Fruit fly (Drosophila melanogaster) whole organism, embryonic: ENCODE measurements around the gene CG43610.
A peak's percentile ranks its signal among the peaks of the same experiment; 100 is the strongest.

Experiments
- CG10267 ChIP-seq: fragments of 200-800 bp; sonication (Bioruptor generic); optimal IDR thresholded peaks from 2 replicates; lab custom pipeline; 2018; ENCODE audit warnings: missing biosample characterization, mild to moderate bottlenecking, missing genetic modification characterization, moderate library complexity
- CG12744 ChIP-seq: fragments of 200-800 bp; sonication (Bioruptor generic); optimal IDR thresholded peaks from 2 replicates; lab custom pipeline; 2016; ENCODE audit warnings: missing biosample characterization, missing genetic modification characterization
- CG14965 ChIP-seq: fragments of 200-800 bp; sonication (Bioruptor generic); optimal IDR thresholded peaks from 2 replicates; lab custom pipeline; 2016; ENCODE audit warnings: missing biosample characterization, missing genetic modification characterization, borderline replicate concordance
- CG16813 ChIP-seq: fragments of 200-800 bp; sonication (Bioruptor generic); IDR thresholded peaks from 3 replicates; pipeline ENCODE4 v1.3.6; 2022; ENCODE audit warnings: missing biosample characterization, missing genetic modification characterization; ENCODE audit not compliant: partially characterized antibody
- CG6689 ChIP-seq: fragments of 200-800 bp; sonication (Bioruptor generic); IDR thresholded peaks from 2 replicates; pipeline ENCODE4 v1.3.6; 2022; ENCODE audit warnings: missing biosample characterization, missing genetic modification characterization
- Dad ChIP-seq: fragments of 200-800 bp; sonication (Bioruptor generic); optimal IDR thresholded peaks from 3 replicates; lab custom pipeline; 2016; ENCODE audit warnings: missing biosample characterization, missing genetic modification characterization
- Ets65A ChIP-seq: fragments of 200-800 bp; sonication (Bioruptor generic); peaks from one replicate; lab custom pipeline; 2016; ENCODE audit warnings: missing biosample characterization, missing genetic modification characterization
- aop ChIP-seq: fragments of 200-800 bp; sonication (Bioruptor generic); IDR thresholded peaks from 2 replicates; pipeline ENCODE4 v1.3.6; 2022; ENCODE audit warnings: missing biosample characterization, missing genetic modification characterization
- caup ChIP-seq: fragments of 200-800 bp; sonication (Bioruptor generic); optimal IDR thresholded peaks from 3 replicates; lab custom pipeline; 2017; ENCODE audit warnings: missing biosample characterization, mild to moderate bottlenecking, missing genetic modification characterization, moderate library complexity; ENCODE audit not compliant: severe bottlenecking
- kah ChIP-seq: fragments of 200-800 bp; sonication (Bioruptor generic); optimal IDR thresholded peaks from 2 replicates; lab custom pipeline; 2018; ENCODE audit warnings: missing biosample characterization, mild to moderate bottlenecking, missing genetic modification characterization
- otp ChIP-seq: fragments of 200-800 bp; sonication (Bioruptor generic); IDR thresholded peaks from 3 replicates; pipeline ENCODE4, ENCODE4 v1.3.6; 2022; ENCODE audit warnings: missing biosample characterization, missing genetic modification characterization
- schlank ChIP-seq: fragments of 200-800 bp; sonication (Bioruptor generic); optimal IDR thresholded peaks from 2 replicates; lab custom pipeline; 2018; ENCODE audit warnings: missing biosample characterization, mild to moderate bottlenecking, missing genetic modification characterization
- stwl ChIP-seq: fragments of 200-800 bp; sonication (Bioruptor generic); optimal IDR thresholded peaks from 3 replicates; lab custom pipeline; 2018; ENCODE audit warnings: missing biosample characterization, mild to moderate bottlenecking, missing genetic modification characterization, moderate library complexity

DNA sequence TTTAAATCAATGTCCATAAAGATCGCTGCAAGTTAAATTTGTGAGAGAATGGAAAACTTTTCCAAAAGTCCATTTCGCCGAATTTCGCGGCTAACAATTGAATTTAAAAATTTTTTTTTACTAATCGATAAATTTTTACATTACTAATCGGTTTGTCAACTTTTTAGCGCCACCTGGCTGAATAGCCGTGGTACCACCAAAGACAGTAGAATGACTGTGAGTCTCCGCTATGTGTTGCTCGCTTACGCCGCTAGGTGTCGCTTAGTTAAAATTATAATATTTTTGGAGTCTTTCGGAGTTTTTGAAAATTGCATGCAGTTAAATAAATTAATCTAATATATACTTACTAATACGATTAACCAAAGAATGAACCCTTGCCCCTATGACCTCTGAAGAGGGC lies 1.6 kb upstream of the CG43610 start:
- TF ChIP-seq Dad (peak; percentile 29), CG16813 (peak; percentile 41; the same call in 1 of the 3 replicates), CG6689 (no peak), aop (no peak), caup (peak; percentile 25), Ets65A (GFP tag; lab: Kevin White, UChicago) (no peak), schlank (tag; lab: Kevin White, UChicago) (no peak), CG14965 (GFP tag; lab: Kevin White, UChicago) (no peak), CG10267 (peak; percentile 63), otp (GFP tag; lab: Robert Waterston, UW) (no peak), CG12744 (GFP tag; lab: Kevin White, UChicago) (no peak), stwl (tag; lab: Kevin White, UChicago) (peak; percentile 76), kah (no peak)
